Fruit fly (Drosophila melanogaster): ENCODE results near the gene CG14106.

- TF ChIP-seq kay (GFP tag; optimal IDR thresholded peaks at IDR 0.05) (no peak), CG13624 (GFP tag; optimal IDR thresholded peaks at IDR 0.05) (no peak), CG17568 (GFP tag; optimal IDR thresholded peaks at IDR 0.05) (no peak), Usf (GFP tag; optimal IDR thresholded peaks at IDR 0.05) (no peak), tio (GFP tag; optimal IDR thresholded peaks at IDR 0.05) (no peak), CG18476 (GFP tag; optimal IDR thresholded peaks at IDR 0.05) (no peak), pan (optimal IDR thresholded peaks at IDR 0.05) (no peak), pan (GFP tag; optimal IDR thresholded peaks at IDR 0.05 in 1 of 2, IDR thresholded peaks at IDR 0.05 in 1 of 2) (no peak), HHEX (GFP tag; optimal IDR thresholded peaks at IDR 0.05) (no peak)
Measured at dm6 chr3L:13393538-13393937, 31.9 kb downstream of the CG14106 start.
